Fruit fly (Drosophila melanogaster) whole organism, embryonic: ENCODE measurements around the gene Kdm2.

Experiments
- Bgb ChIP-seq: fragments of 200-800 bp; sonication (Bioruptor generic); IDR thresholded peaks from 2 replicates; pipeline ENCODE4 v1.3.6; 2022; ENCODE audit warnings: missing biosample characterization, missing genetic modification characterization; ENCODE audit not compliant: partially characterized antibody
- CG10267 ChIP-seq: fragments of 200-800 bp; sonication (Bioruptor generic); optimal IDR thresholded peaks from 2 replicates; lab custom pipeline; 2018; ENCODE audit warnings: missing biosample characterization, mild to moderate bottlenecking, missing genetic modification characterization, moderate library complexity
- CG12391 ChIP-seq: fragments of 200-800 bp; sonication (Bioruptor generic); optimal IDR thresholded peaks from 3 replicates; lab custom pipeline; 2018; ENCODE audit warnings: missing biosample characterization, mild to moderate bottlenecking, missing genetic modification characterization, moderate library complexity
- CG13624 ChIP-seq: fragments of 200-800 bp; sonication (Bioruptor generic); optimal IDR thresholded peaks from 2 replicates; lab custom pipeline; 2016; ENCODE audit warnings: missing biosample characterization, missing genetic modification characterization
- CG14710 ChIP-seq: fragments of 200-800 bp; sonication (Bioruptor generic); optimal IDR thresholded peaks from 3 replicates; lab custom pipeline; 2019; ENCODE audit warnings: missing biosample characterization, mild to moderate bottlenecking, missing genetic modification characterization, moderate library complexity
- CG15601 ChIP-seq: fragments of 200-800 bp; sonication (Bioruptor generic); optimal IDR thresholded peaks from 3 replicates; lab custom pipeline; 2019; ENCODE audit warnings: missing biosample characterization, mild to moderate bottlenecking, missing genetic modification characterization, moderate library complexity
- CG15696 ChIP-seq: fragments of 200-800 bp; sonication (Bioruptor generic); optimal IDR thresholded peaks from 2 replicates; lab custom pipeline; 2019; ENCODE audit warnings: missing biosample characterization, mild to moderate bottlenecking, missing genetic modification characterization, moderate library complexity
- CG18262 ChIP-seq: fragments of 200-800 bp; optimal IDR thresholded peaks from 3 replicates; lab custom pipeline; 2019; ENCODE audit warnings: missing biosample characterization, mild to moderate bottlenecking, missing genetic modification characterization, moderate library complexity
- CG18599 ChIP-seq: fragments of 200-800 bp; sonication (Bioruptor generic); optimal IDR thresholded peaks from 3 replicates; lab custom pipeline; 2017; ENCODE audit warnings: missing biosample characterization, missing genetic modification characterization, mild to moderate bottlenecking, moderate library complexity, missing genetic modification reagents
- CG2120 ChIP-seq: fragments of 200-800 bp; sonication (Bioruptor generic); optimal IDR thresholded peaks from 3 replicates; lab custom pipeline; 2016; ENCODE audit warnings: missing biosample characterization, missing genetic modification characterization
- CG3163 ChIP-seq: fragments of 200-800 bp; sonication (Bioruptor generic); optimal IDR thresholded peaks from 3 replicates; lab custom pipeline; 2016; ENCODE audit warnings: missing biosample characterization, missing genetic modification characterization
- CG3726 ChIP-seq: fragments of 200-800 bp; sonication (Bioruptor generic); IDR thresholded peaks from 3 replicates; pipeline ENCODE4, ENCODE4 v1.3.6; 2022; ENCODE audit warnings: missing biosample characterization, missing genetic modification characterization
- CG3847 ChIP-seq: fragments of 200-800 bp; sonication (Bioruptor generic); IDR thresholded peaks from 2 replicates; pipeline ENCODE4 v1.3.6; 2022; ENCODE audit warnings: missing biosample characterization, missing genetic modification characterization
- CG6272 ChIP-seq: fragments of 200-800 bp; sonication (Bioruptor generic); IDR thresholded peaks from 2 replicates; pipeline ENCODE4 v1.3.6; 2022; ENCODE audit warnings: missing biosample characterization, missing genetic modification characterization
- CG7372 ChIP-seq: fragments of 200-800 bp; sonication (Bioruptor generic); IDR thresholded peaks from 2 replicates; pipeline ENCODE4 v1.3.6; 2022; ENCODE audit warnings: missing biosample characterization, missing genetic modification characterization
- CG7963 ChIP-seq: fragments of 200-800 bp; sonication (Bioruptor generic); IDR thresholded peaks from 3 replicates; pipeline ENCODE4 v1.3.6; 2022; ENCODE audit warnings: missing biosample characterization, missing genetic modification characterization; ENCODE audit not compliant: partially characterized antibody
- CG9797 ChIP-seq: fragments of 200-800 bp; sonication (Bioruptor generic); optimal IDR thresholded peaks from 3 replicates; lab custom pipeline; 2018; ENCODE audit warnings: missing biosample characterization, mild to moderate bottlenecking, missing genetic modification characterization
- CG9876 ChIP-seq: fragments of 200-800 bp; sonication (Bioruptor generic); optimal IDR thresholded peaks from 2 replicates; lab custom pipeline; 2016; ENCODE audit warnings: missing biosample characterization, missing genetic modification characterization
- CHES-1-like ChIP-seq: fragments of 200-800 bp; sonication (Bioruptor generic); optimal IDR thresholded peaks from 2 replicates; lab custom pipeline; 2016; ENCODE audit warnings: missing biosample characterization, missing genetic modification characterization
- D19B ChIP-seq: fragments of 200-800 bp; sonication (Bioruptor generic); optimal IDR thresholded peaks from 2 replicates; lab custom pipeline; 2017; ENCODE audit warnings: missing biosample characterization, mild to moderate bottlenecking, missing genetic modification characterization
- Deaf1 ChIP-seq: fragments of 200-800 bp; optimal IDR thresholded peaks from 3 replicates; lab custom pipeline; 2019; ENCODE audit warnings: missing biosample characterization, mild to moderate bottlenecking, missing genetic modification characterization, moderate library complexity
- Dref ChIP-seq: fragments of 200-800 bp; sonication (Bioruptor generic); IDR thresholded peaks from 2 replicates; pipeline ENCODE4 v1.3.6; 2022; ENCODE audit warnings: missing biosample characterization, missing genetic modification characterization
- Fer1 ChIP-seq: fragments of 200-800 bp; sonication (Bioruptor generic); optimal IDR thresholded peaks from 2 replicates; lab custom pipeline; 2017; ENCODE audit warnings: missing biosample characterization, mild to moderate bottlenecking, missing genetic modification characterization
- Fer3 ChIP-seq: fragments of 200-800 bp; sonication (Bioruptor generic); optimal IDR thresholded peaks from 2 replicates; lab custom pipeline; 2018; ENCODE audit warnings: missing biosample characterization, mild to moderate bottlenecking, missing genetic modification characterization, moderate library complexity
- HLH54F ChIP-seq: fragments of 200-800 bp; sonication (Bioruptor generic); optimal IDR thresholded peaks from 3 replicates; lab custom pipeline; 2016; ENCODE audit warnings: missing biosample characterization, missing genetic modification characterization
- HLHmδ ChIP-seq: fragments of 200-800 bp; sonication (Bioruptor generic); optimal IDR thresholded peaks from 2 replicates; lab custom pipeline; 2018; ENCODE audit warnings: missing biosample characterization, mild to moderate bottlenecking, missing genetic modification characterization, moderate library complexity
- Hmr ChIP-seq: fragments of 200-800 bp; sonication (Bioruptor generic); optimal IDR thresholded peaks from 3 replicates; lab custom pipeline; 2017; ENCODE audit warnings: mild to moderate bottlenecking, missing biosample characterization, missing genetic modification reagents, missing genetic modification characterization
- Jarid2 ChIP-seq: fragments of 200-800 bp; sonication (Bioruptor generic); optimal IDR thresholded peaks from 3 replicates; lab custom pipeline; 2017; ENCODE audit warnings: mild to moderate bottlenecking, missing biosample characterization, missing genetic modification reagents, missing genetic modification characterization
- Kr ChIP-seq: fragments of 200-800 bp; sonication (Bioruptor generic); optimal IDR thresholded peaks from 2 replicates; lab custom pipeline; 2017; ENCODE audit warnings: missing biosample characterization, mild to moderate bottlenecking, missing genetic modification characterization
- Med ChIP-seq: fragments of 200-800 bp; sonication (Bioruptor generic); peaks from one replicate; lab custom pipeline; 2016; ENCODE audit warnings: missing biosample characterization, missing genetic modification characterization, mild to moderate bottlenecking, inconsistent platforms, moderate library complexity
- Nf-YB ChIP-seq: fragments of 200-800 bp; sonication (Bioruptor generic); optimal IDR thresholded peaks from 3 replicates; lab custom pipeline; 2019; ENCODE audit warnings: missing biosample characterization, mild to moderate bottlenecking, missing genetic modification characterization, moderate library complexity
- PHDP ChIP-seq: fragments of 200-800 bp; sonication (Bioruptor generic); optimal IDR thresholded peaks from 3 replicates; lab custom pipeline; 2018; ENCODE audit warnings: missing biosample characterization, mild to moderate bottlenecking, missing genetic modification characterization, moderate library complexity
- Stat92E ChIP-seq, 3 experiments: fragments of >200 bp in 2 of 3; fragments of 200-800 bp in 1 of 3; sonication (Bioruptor generic) in 1 of 3; optimal IDR thresholded peaks; 2 replicates each; lab custom pipeline; 2017 to 2019; ENCODE audit warnings: missing biosample characterization in 3 of 3, missing genetic modification characterization in 3 of 3, mild to moderate bottlenecking in 1 of 3, moderate library complexity in 1 of 3
- Vsx1 ChIP-seq: fragments of 200-800 bp; sonication (Bioruptor generic); optimal IDR thresholded peaks from 2 replicates; lab custom pipeline; 2017; ENCODE audit warnings: missing biosample characterization, mild to moderate bottlenecking, missing genetic modification characterization, missing genetic modification reagents
- ac ChIP-seq: fragments of 200-800 bp; sonication (Bioruptor generic); optimal IDR thresholded peaks from 3 replicates; lab custom pipeline; 2017; ENCODE audit warnings: missing biosample characterization, mild to moderate bottlenecking, missing genetic modification characterization
- al ChIP-seq: fragments of 200-800 bp; sonication (Bioruptor generic); IDR thresholded peaks from 2 replicates; pipeline ENCODE4 v1.3.6; 2022; ENCODE audit warnings: missing biosample characterization, missing genetic modification characterization
- cg ChIP-seq: fragments of 200-800 bp; sonication (Bioruptor generic); optimal IDR thresholded peaks from 3 replicates; lab custom pipeline; 2019; ENCODE audit warnings: missing biosample characterization, mild to moderate bottlenecking, missing genetic modification characterization, moderate library complexity
- dmrt99B ChIP-seq: fragments of 200-800 bp; sonication (Bioruptor generic); optimal IDR thresholded peaks from 2 replicates; lab custom pipeline; 2018; ENCODE audit warnings: missing biosample characterization, mild to moderate bottlenecking, missing genetic modification characterization, moderate library complexity
- nom ChIP-seq: fragments of 200-800 bp; sonication (Bioruptor generic); optimal IDR thresholded peaks from 2 replicates; lab custom pipeline; 2017; ENCODE audit warnings: missing biosample characterization, missing genetic modification characterization, mild to moderate bottlenecking, moderate library complexity, missing genetic modification reagents
- pnt ChIP-seq: fragments of 200-800 bp; sonication (Bioruptor generic); optimal IDR thresholded peaks from 3 replicates; lab custom pipeline; 2016; ENCODE audit warnings: missing biosample characterization, missing genetic modification characterization
- row ChIP-seq: fragments of 200-800 bp; sonication (Bioruptor generic); IDR thresholded peaks from 3 replicates; pipeline ENCODE4 v1.3.6; 2022; ENCODE audit warnings: missing biosample characterization, missing genetic modification characterization
- sd ChIP-seq: fragments of 200-800 bp; sonication (Bioruptor generic); optimal IDR thresholded peaks from 3 replicates; lab custom pipeline; 2018; ENCODE audit warnings: missing biosample characterization, mild to moderate bottlenecking, missing genetic modification characterization, moderate library complexity
- unpg ChIP-seq: fragments of 200-800 bp; sonication (Bioruptor generic); optimal IDR thresholded peaks from 3 replicates; lab custom pipeline; 2018; ENCODE audit warnings: missing biosample characterization, mild to moderate bottlenecking, missing genetic modification characterization, moderate library complexity
- vvl ChIP-seq: fragments of 200-800 bp; sonication (Bioruptor generic); IDR thresholded peaks from 2 replicates; pipeline ENCODE4 v1.3.6; 2022; ENCODE audit warnings: missing biosample characterization, missing genetic modification characterization

The Kdm2 gene

DNA sequence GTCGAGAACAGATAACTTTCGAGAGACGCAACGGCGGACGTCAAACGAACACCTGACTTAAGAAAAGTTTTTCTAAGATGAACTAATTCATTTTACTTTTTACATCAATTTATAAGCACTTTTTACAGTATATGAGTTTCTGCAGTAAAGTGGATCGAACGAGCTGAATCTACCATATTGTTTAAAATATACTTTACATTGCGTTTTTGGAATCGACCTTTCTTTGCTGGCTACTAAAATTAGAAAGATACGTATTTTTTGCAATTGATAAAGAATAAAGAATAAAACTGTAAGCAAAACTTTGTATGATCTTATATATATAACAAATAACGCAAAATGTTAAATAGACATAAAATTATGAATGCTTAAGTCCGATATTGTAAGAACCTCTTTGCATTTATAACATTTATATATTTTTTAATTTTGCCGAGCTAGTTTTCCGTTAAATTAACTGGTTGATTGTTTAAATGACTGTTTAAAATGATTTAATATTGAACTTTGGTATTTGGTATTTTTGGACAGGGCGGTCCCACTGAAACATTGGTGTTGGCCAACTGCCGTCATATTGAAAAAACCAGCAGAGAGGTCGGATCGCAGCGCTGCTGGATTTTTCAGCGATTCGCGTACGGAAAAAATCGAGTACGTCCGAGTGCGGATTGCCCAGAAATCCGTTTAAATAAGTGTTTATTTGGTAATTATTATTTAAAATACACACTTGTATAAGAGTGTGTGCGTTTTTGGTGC lies at the start of gene Kdm2 (continued):
- TF ChIP-seq CG14710 (peak; percentile 49), Jarid2 (GFP tag; lab: Kevin White, UChicago) (peak; percentile 93), CG3163 (GFP tag; lab: Kevin White, UChicago) (no peak), al (GFP tag; lab: Robert Waterston, UW) (no peak), CG18262 (tag; lab: Kevin White, UChicago) (peak; percentile 15)
- TF ChIP-seq, all 482 proteins: peak for 102

DNA sequence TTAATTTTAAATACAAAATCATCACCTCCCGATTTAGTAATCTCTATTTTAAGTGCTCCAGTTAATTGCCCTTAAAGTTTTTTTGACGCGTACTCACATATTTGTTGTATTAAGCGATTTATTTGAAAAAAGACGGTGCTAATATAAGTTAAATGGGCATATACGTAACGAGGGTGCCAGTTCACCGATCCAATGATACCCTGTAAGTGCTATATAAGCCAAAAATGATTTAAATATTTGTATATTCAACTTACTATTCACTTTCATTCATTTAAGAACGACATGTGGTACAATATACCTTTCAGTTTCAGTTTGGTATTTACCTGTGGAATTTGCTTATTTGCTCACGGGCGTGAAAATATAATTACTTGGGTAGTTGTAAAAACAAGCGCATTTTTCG lies 49.8 kb upstream of the Kdm2 start:
- TF ChIP-seq unpg: no peak
- peak; percentile 21; the same call in 1 of the 3 replicates for TF ChIP-seq row (GFP tag; lab: Robert Waterston, UW)
- peak; percentile 34 for TF ChIP-seq sd (tag; lab: Kevin White, UChicago)
- no peak for TF ChIP-seq CG9876 (GFP tag; lab: Kevin White, UChicago)
- TF ChIP-seq D19B (GFP tag; lab: Kevin White, UChicago): peak; percentile 75
- peak; percentile 19 for TF ChIP-seq CG2120 (GFP tag; lab: Kevin White, UChicago)
- peak; percentile 73 for TF ChIP-seq Med
- TF ChIP-seq ac (GFP tag; lab: Kevin White, UChicago): no peak
- TF ChIP-seq CG3726 (GFP tag; lab: Robert Waterston, UW): 0 out of 3 replicates have a peak, but pooled peaks have one; percentile 6
- TF ChIP-seq Hmr: peak; percentile 4
- peak; percentile 10 for TF ChIP-seq Fer3

DNA sequence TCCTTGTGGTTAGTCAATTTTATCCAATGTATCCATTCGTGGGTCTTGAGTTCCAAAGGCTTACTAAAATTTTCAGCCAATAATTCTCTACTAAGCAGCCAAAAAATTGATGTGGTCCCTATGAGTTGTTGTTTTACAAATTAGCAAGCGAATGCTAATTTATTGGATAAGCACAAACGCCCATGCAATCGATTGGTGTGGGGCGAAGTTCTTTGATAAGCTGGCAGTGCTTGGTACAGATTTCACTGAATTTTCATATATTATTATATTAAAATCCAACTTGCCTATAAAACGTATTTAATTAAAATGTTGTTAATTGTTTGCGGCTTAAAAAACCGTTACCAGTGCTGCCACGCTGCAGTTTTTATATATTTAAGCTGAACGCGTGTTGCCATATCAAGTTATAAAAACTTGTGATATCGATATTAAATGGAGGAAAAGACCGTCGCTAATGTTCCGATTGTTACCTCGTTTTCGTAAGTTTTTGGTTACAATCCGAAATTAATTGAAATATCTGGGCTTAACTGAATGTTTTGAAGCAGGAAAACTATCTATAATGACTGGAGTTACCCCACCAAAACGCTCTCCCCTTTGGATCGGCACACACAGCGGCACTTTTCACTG lies 48.6 kb upstream of the Kdm2 start, which contains the start of the genes CG31100 and CG11980:
TSS of gene CG31100 (minus strand) at position 51 of the 624 bp plus-strand sequence.
TSS of gene CG11980 (plus strand) at position 418 of the 624 bp plus-strand sequence.
- TF ChIP-seq CHES-1-like (GFP tag; lab: Kevin White, UChicago) (peak; percentile 33), Bgb (GFP tag; lab: Robert Waterston, UW) (peak; percentile 84), CG10267 (tag; lab: Kevin White, UChicago) (peak; percentile 55), CG7963 (GFP tag; lab: Robert Waterston, UW) (peak; percentile 57; the same call in 1 of the 3 replicates), vvl (GFP tag; lab: Robert Waterston, UW) (0 out of 2 replicates have a peak, but pooled peaks have one; percentile 17), CG6272 (GFP tag; lab: Robert Waterston, UW) (no peak), Stat92E (GFP tag; optimal IDR thresholded peaks at IDR 0.05; lab: Kevin White, UChicago) (no peak), CG9797 (peak; percentile 12), Kr (GFP tag; lab: Kevin White, UChicago) (no peak), Deaf1 (no peak), Vsx1 (no peak), dmrt99B (tag; lab: Kevin White, UChicago) (no peak), nom (no peak), HLHmδ (GFP tag; lab: Kevin White, UChicago) (no peak), CG13624 (GFP tag; lab: Kevin White, UChicago) (no peak), PHDP (tag; lab: Kevin White, UChicago) (peak; percentile 16), Nf-YB (GFP tag; lab: Kevin White, UChicago) (no peak), CG15601 (tag; lab: Kevin White, UChicago) (peak; percentile 24), pnt (GFP tag; lab: Kevin White, UChicago) (no peak), cg (GFP tag; lab: Kevin White, UChicago) (no peak), HLH54F (no peak), CG15696 (tag; lab: Kevin White, UChicago) (no peak), Fer1 (peak; percentile 17), CG18599 (GFP tag; lab: Kevin White, UChicago) (no peak), Dref (GFP tag; lab: Robert Waterston, UW) (peak; percentile 84), CG7372 (GFP tag; lab: Robert Waterston, UW) (no peak), CG12391 (tag; lab: Kevin White, UChicago) (no peak), sd (tag; lab: Kevin White, UChicago) (no peak), CG3847 (GFP tag; lab: Robert Waterston, UW) (peak; percentile 46)
